Worm (Caenorhabditis elegans) whole organism, mixed stage, embryonic: Measurements from ENCODE around the gene C03B1.13.

Experiments
- elt-3 ChIP-seq: fragments of 150-350 bp; optimal IDR thresholded peaks from 2 replicates; lab custom pipeline; 2014; ENCODE audit warnings: missing biosample characterization, missing genetic modification characterization
- lin-13 ChIP-seq: fragments of 150-350 bp; optimal IDR thresholded peaks from 2 replicates; lab custom pipeline; 2014; ENCODE audit warnings: missing biosample characterization, missing genetic modification characterization
- lsy-2 ChIP-seq: fragments of 150-350 bp; optimal IDR thresholded peaks from 2 replicates; lab custom pipeline; 2014; ENCODE audit warnings: missing biosample characterization, missing genetic modification characterization
- nhr-237 ChIP-seq: fragments of 150-350 bp; optimal IDR thresholded peaks from 2 replicates; lab custom pipeline; 2014; ENCODE audit warnings: missing biosample characterization, missing genetic modification characterization
- nhr-28 ChIP-seq: fragments of 150-350 bp; optimal IDR thresholded peaks from 2 replicates; lab custom pipeline; 2014; ENCODE audit warnings: missing biosample characterization, missing genetic modification characterization
- nhr-76 ChIP-seq: sonication (generic microtip); optimal IDR thresholded peaks from 2 replicates; lab custom pipeline; 2017; ENCODE audit warnings: missing biosample characterization, missing genetic modification characterization
- pha-4 ChIP-seq: fragments of 150-350 bp; optimal IDR thresholded peaks from 2 replicates; lab custom pipeline; 2018; ENCODE audit warnings: missing biosample characterization, missing genetic modification reagents, missing genetic modification characterization
- snpc-4 ChIP-seq: fragments of 150-350 bp; optimal IDR thresholded peaks from 2 replicates; lab custom pipeline; 2014; ENCODE audit warnings: missing biosample characterization, missing genetic modification characterization
- unc-120 ChIP-seq: sonication (generic microtip); optimal IDR thresholded peaks from 2 replicates; lab custom pipeline; 2017; ENCODE audit warnings: missing genetic modification characterization, missing compliant biosample characterization; ENCODE audit not compliant: poor library complexity, severe bottlenecking
- unc-62 ChIP-seq: fragments of 150-350 bp; optimal IDR thresholded peaks from 2 replicates; lab custom pipeline; 2014; ENCODE audit warnings: missing biosample characterization, missing genetic modification reagents, missing genetic modification characterization
- ztf-11 ChIP-seq: fragments of 150-350 bp; optimal IDR thresholded peaks from 2 replicates; lab custom pipeline; 2014; ENCODE audit warnings: missing biosample characterization, missing genetic modification characterization

DNA sequence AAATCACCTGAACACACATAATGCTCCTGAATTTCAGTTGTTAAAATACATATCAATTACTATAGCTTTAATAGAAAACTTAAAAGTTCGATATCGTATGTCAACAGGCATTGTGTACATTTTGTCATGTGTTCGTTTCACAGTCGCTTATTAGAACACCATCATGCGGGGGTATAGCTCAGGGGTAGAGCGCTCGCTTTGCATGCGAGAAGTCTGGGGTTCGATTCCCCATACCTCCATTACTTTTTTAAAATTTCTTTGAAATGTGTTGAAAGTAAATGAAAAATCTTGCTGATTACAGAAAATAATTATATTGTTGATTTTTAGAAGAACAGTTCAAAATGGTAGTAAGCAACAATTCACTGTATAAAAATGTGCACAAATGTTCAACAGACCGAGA is 51.7 kb downstream of the C03B1.13 start:
- no peak for TF ChIP-seq nhr-237 (tag; lab: Kevin White, UChicago)
- no peak for TF ChIP-seq ztf-11
- TF ChIP-seq nhr-76 (tag; lab: Kevin White, UChicago) = no peak
- TF ChIP-seq unc-120 (tag; lab: Kevin White, UChicago) = no peak
- TF ChIP-seq elt-3 = no peak
- no peak for TF ChIP-seq lsy-2
- no peak for TF ChIP-seq unc-62
- TF ChIP-seq snpc-4 = no peak
- no peak for TF ChIP-seq pha-4 (tag; lab: Kevin White, UChicago)
- TF ChIP-seq lin-13 (tag; lab: Kevin White, UChicago) = no peak
- no peak for TF ChIP-seq nhr-28
